Fruit fly (Drosophila melanogaster): ENCODE results near the gene emc.
A peak's percentile ranks its signal among the peaks of the same experiment; 100 is the strongest.

DNA sequence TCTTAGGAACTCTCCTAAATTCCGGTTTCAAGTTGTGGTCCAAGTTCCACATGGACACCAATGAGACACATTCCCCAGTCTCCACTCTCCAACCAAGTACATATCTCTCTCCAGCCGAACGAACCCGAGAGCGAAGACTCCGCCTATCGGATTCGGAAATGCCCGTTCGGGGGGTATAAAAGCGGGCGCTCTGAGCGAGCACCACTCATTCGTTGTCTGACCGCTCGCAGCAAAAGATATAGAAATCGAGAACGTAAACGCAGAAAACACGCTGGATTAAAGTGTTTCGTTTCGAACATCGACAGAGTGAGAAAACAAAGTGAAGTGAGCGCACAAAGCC lies at the start of gene emc:
- TF ChIP-seq Fer2 (tag; optimal IDR thresholded peaks at IDR 0.05) (no peak), Tbp (GFP tag; optimal IDR thresholded peaks at IDR 0.05) (no peak), bcd (GFP tag; optimal IDR thresholded peaks at IDR 0.05) (peak; percentile 63), zf30C (GFP tag; optimal IDR thresholded peaks at IDR 0.05) (peak; percentile 73)
